Worm (Caenorhabditis elegans): ENCODE measurements around the gene srr-1.

- no peak for TF ChIP-seq alr-1 (tag; optimal IDR thresholded peaks at IDR 0.05; ENCODE audit: borderline replicate concordance)
- TF ChIP-seq elt-2 (tag; optimal IDR thresholded peaks at IDR 0.05) = no peak
- no peak for TF ChIP-seq Y116A8C.19 (tag; optimal IDR thresholded peaks at IDR 0.05; ENCODE audit: borderline replicate concordance)
- TF ChIP-seq snpc-4 (tag; optimal IDR thresholded peaks at IDR 0.05) = no peak
- TF ChIP-seq nhr-237 (tag; optimal IDR thresholded peaks at IDR 0.05) = no peak
- TF ChIP-seq unc-86 (tag; optimal IDR thresholded peaks at IDR 0.05) = no peak
- TF ChIP-seq elt-3 (tag; optimal IDR thresholded peaks at IDR 0.05) = no peak
- no peak for TF ChIP-seq aly-2 (tag; optimal IDR thresholded peaks at IDR 0.05)
- TF ChIP-seq unc-30 (tag; optimal IDR thresholded peaks at IDR 0.05) = no peak
- no peak for TF ChIP-seq lin-39 (tag; optimal IDR thresholded peaks at IDR 0.05)
- no peak for TF ChIP-seq ceh-82 (tag; optimal IDR thresholded peaks at IDR 0.05)
- TF ChIP-seq sptf-1 (tag; optimal IDR thresholded peaks at IDR 0.05) = no peak
- TF ChIP-seq ztf-11 (tag; optimal IDR thresholded peaks at IDR 0.05) = no peak
- no peak for TF ChIP-seq unc-62 (GFP tag; optimal IDR thresholded peaks at IDR 0.05)
These were observed 32.9 kb downstream of the srr-1 start for ce11 chrV:13020638-13021037.
